Worm (Caenorhabditis elegans) whole organism, L4 larva: ENCODE data around the gene F38A5.22.
"Not testable (repeated sequence)": the region's sequence is repeated elsewhere in the genome, so short reads cannot be mapped to it uniquely, and the experiment has no call there.

Experiments used
- F49E8.2 ChIP-seq: sonication (generic microtip); optimal IDR thresholded peaks from 2 replicates; lab custom pipeline; 2016; ENCODE audit warnings: missing compliant biosample characterization, mild to moderate bottlenecking, missing genetic modification characterization, borderline replicate concordance
- T26A8.4 ChIP-seq: fragments of 200-800 bp; sonication (Bioruptor generic); IDR thresholded peaks from 2 replicates; pipeline ENCODE4 v1.3.6; 2022; ENCODE audit warnings: missing genetic modification characterization, missing compliant biosample characterization
- ZK337.2 ChIP-seq: fragments of 200-800 bp; sonication (Bioruptor generic); IDR thresholded peaks from 2 replicates; pipeline ENCODE4 v1.3.6; 2022; ENCODE audit warnings: missing genetic modification reagents, missing genetic modification characterization, missing compliant biosample characterization
- ZK546.5 ChIP-seq, 2 experiments: sonication (generic microtip); optimal IDR thresholded peaks; 2 replicates each; lab custom pipeline; 2017; ENCODE audit warnings: missing biosample characterization in 2 of 2, missing genetic modification characterization in 2 of 2
- aha-1 ChIP-seq: fragments of 150-350 bp; peaks from one replicate; lab custom pipeline; 2014; ENCODE audit warnings: missing biosample characterization, missing genetic modification characterization
- attf-4 ChIP-seq: sonication (generic microtip); optimal IDR thresholded peaks from 3 replicates; lab custom pipeline; 2017; ENCODE audit warnings: missing biosample characterization, missing genetic modification characterization
- ceh-28 ChIP-seq: fragments of 150-350 bp; optimal IDR thresholded peaks from 2 replicates; lab custom pipeline; 2014; ENCODE audit warnings: missing biosample characterization, missing genetic modification reagents, missing genetic modification characterization
- daf-16 ChIP-seq, 3 experiments: sonication (generic microtip); optimal IDR thresholded peaks; 2 replicates each; lab custom pipeline; 2016 to 2017; ENCODE audit warnings: missing genetic modification characterization in 3 of 3, missing genetic modification reagents in 3 of 3, mild to moderate bottlenecking in 2 of 3, missing compliant biosample characterization in 2 of 3, missing biosample characterization in 1 of 3, moderate library complexity in 1 of 3
- dmd-6 ChIP-seq: fragments of 200-800 bp; sonication (Bioruptor generic); IDR thresholded peaks from 2 replicates; pipeline ENCODE4 v1.3.6; 2022; ENCODE audit warnings: missing genetic modification reagents, missing genetic modification characterization, missing compliant biosample characterization
- dmd-9 ChIP-seq: fragments of 200-800 bp; sonication (Bioruptor generic); IDR thresholded peaks from 2 replicates; pipeline ENCODE4 v1.3.6; 2022; ENCODE audit warnings: missing genetic modification reagents, missing genetic modification characterization, missing compliant biosample characterization
- duxl-1 ChIP-seq: sonication (generic microtip); optimal IDR thresholded peaks from 2 replicates; lab custom pipeline; 2016; ENCODE audit warnings: mild to moderate bottlenecking, missing genetic modification characterization, moderate library complexity, missing compliant biosample characterization; ENCODE audit not compliant: poor library complexity
- dve-1 ChIP-seq: sonication (generic microtip); optimal IDR thresholded peaks from 2 replicates; lab custom pipeline; 2017; ENCODE audit warnings: antibody characterized with exemption, mild to moderate bottlenecking, missing genetic modification characterization, missing compliant biosample characterization; ENCODE audit not compliant: insufficient read depth
- hif-1 ChIP-seq, 2 experiments: sonication (generic microtip); optimal IDR thresholded peaks; 2 replicates each; lab custom pipeline; 2016 to 2017; ENCODE audit warnings: missing compliant biosample characterization in 2 of 2, missing genetic modification characterization in 2 of 2, missing genetic modification reagents in 2 of 2, missing genotype in 2 of 2, mild to moderate bottlenecking in 1 of 2
- hlh-11 ChIP-seq: fragments of 200-800 bp; sonication (Bioruptor generic); optimal IDR thresholded peaks from 2 replicates; lab custom pipeline; 2018; ENCODE audit warnings: mild to moderate bottlenecking, missing genetic modification characterization, missing compliant biosample characterization
- hmg-1.1 ChIP-seq: fragments of 200-800 bp; sonication (Bioruptor generic); IDR thresholded peaks from 2 replicates; pipeline ENCODE4 v1.3.6; 2022; ENCODE audit warnings: missing genetic modification reagents, missing genetic modification characterization, missing compliant biosample characterization
- lin-13 ChIP-seq: fragments of 150-350 bp; optimal IDR thresholded peaks from 2 replicates; lab custom pipeline; 2014; ENCODE audit warnings: missing biosample characterization, missing genetic modification reagents, missing genetic modification characterization
- lin-38 ChIP-seq: fragments of 200-800 bp; sonication (Bioruptor generic); IDR thresholded peaks from 2 replicates; pipeline ENCODE4 v1.3.6; 2022; ENCODE audit warnings: missing genetic modification reagents, missing genetic modification characterization, missing compliant biosample characterization
- mxl-3 ChIP-seq: fragments of 200-800 bp; sonication (Bioruptor generic); optimal IDR thresholded peaks from 2 replicates; lab custom pipeline; 2018; ENCODE audit warnings: mild to moderate bottlenecking, missing genetic modification characterization, missing compliant biosample characterization
- nhr-10 ChIP-seq: fragments of 150-350 bp; optimal IDR thresholded peaks from 2 replicates; lab custom pipeline; 2014; ENCODE audit warnings: missing biosample characterization, missing genetic modification characterization
- nhr-102 ChIP-seq: sonication (generic microtip); optimal IDR thresholded peaks from 2 replicates; lab custom pipeline; 2016; ENCODE audit warnings: mild to moderate bottlenecking, missing genetic modification characterization, moderate library complexity, missing compliant biosample characterization
- nhr-11 ChIP-seq: fragments of 150-350 bp; optimal IDR thresholded peaks from 2 replicates; lab custom pipeline; 2014; ENCODE audit warnings: missing biosample characterization, missing genetic modification characterization
- nhr-28 ChIP-seq: fragments of 150-350 bp; optimal IDR thresholded peaks from 2 replicates; lab custom pipeline; 2014; ENCODE audit warnings: missing biosample characterization, missing genetic modification characterization
- nhr-6 ChIP-seq: fragments of 150-350 bp; optimal IDR thresholded peaks from 2 replicates; lab custom pipeline; 2014; ENCODE audit warnings: missing biosample characterization, missing genetic modification characterization
- nhr-77 ChIP-seq: fragments of 150-350 bp; optimal IDR thresholded peaks from 2 replicates; lab custom pipeline; 2014; ENCODE audit warnings: missing biosample characterization, missing genetic modification characterization
- php-3 ChIP-seq: fragments of 200-800 bp; sonication (Bioruptor generic); IDR thresholded peaks from 2 replicates; pipeline ENCODE4 v1.3.6; 2022; ENCODE audit warnings: missing genetic modification reagents, missing genetic modification characterization, missing compliant biosample characterization
- pqm-1 ChIP-seq: sonication (generic microtip); optimal IDR thresholded peaks from 2 replicates; lab custom pipeline; 2017; ENCODE audit warnings: missing biosample characterization, missing genetic modification characterization
- sdz-12 ChIP-seq: fragments of 200-800 bp; sonication (Bioruptor generic); optimal IDR thresholded peaks from 2 replicates; lab custom pipeline; 2018; ENCODE audit warnings: mild to moderate bottlenecking, missing genetic modification characterization, missing compliant biosample characterization
- snpc-1.2 ChIP-seq: fragments of 200-800 bp; sonication (Bioruptor generic); IDR thresholded peaks from 2 replicates; pipeline ENCODE4 v1.3.6; 2022; ENCODE audit warnings: missing genetic modification reagents, missing genetic modification characterization, missing compliant biosample characterization
- tra-1 ChIP-seq: fragments of 200-800 bp; sonication (Bioruptor generic); IDR thresholded peaks from 2 replicates; pipeline ENCODE4 v1.3.6; 2022; ENCODE audit warnings: missing genetic modification reagents, missing genetic modification characterization, missing compliant biosample characterization
- ztf-7 ChIP-seq: fragments of 150-350 bp; optimal IDR thresholded peaks from 2 replicates; lab custom pipeline; 2014; ENCODE audit warnings: missing biosample characterization, missing genetic modification characterization

Gene F38A5.22

DNA sequence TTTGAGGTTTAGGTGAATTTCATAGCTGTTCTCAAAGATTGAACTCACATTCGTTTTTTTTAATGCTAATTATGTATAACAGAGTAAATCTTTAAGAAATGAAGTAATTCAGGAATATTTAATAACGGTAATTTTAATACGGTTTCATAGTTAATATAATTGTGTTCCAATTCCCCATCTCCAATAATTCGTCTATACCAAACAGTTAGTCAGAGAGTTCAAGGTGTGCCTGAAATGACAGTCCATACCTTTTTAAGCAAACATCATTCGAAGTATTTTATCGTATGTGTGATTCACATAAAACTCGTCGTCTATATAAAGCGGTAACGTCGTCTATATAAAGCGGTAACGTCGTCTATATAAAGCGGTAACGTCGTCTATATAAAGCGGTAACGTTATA, 3.0 kb upstream of the F38A5.22 start, which contains the start of gene nspb-5:
nspb-5 (plus strand) TSS at position 301 of the 400 bp plus-strand sequence.
- not testable (repeated sequence) for TF ChIP-seq nhr-102 (tag; lab: Kevin White, UChicago); hmg-1.1 (GFP tag; lab: Robert Waterston, UW); dve-1 (tag; lab: Kevin White, UChicago)

DNA sequence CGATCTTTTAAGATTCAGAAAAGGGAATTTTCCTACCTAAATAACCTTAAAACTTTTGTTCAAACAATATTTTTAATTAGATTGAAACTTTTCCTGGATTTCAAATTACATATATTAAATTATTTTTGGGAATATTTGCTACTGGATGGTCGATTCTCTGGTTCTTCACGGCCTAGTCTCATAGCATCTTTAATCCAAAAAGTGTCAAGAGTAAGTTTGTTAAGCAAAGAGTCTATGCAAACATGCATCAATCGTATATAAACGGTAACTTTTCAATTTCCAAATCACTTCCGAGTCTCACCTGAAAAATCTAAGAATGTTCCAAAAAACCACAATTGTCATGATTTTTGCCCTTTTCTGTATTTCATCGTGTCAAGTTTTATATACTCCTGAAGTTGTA, 2.2 kb upstream of the F38A5.22 start, which contains the start of gene nspb-4:
nspb-4 (plus strand) TSS at position 301 of the 400 bp plus-strand sequence.
- not testable (repeated sequence) for TF ChIP-seq T26A8.4; ztf-7; dmd-9 (GFP tag; lab: Robert Waterston, UW)

DNA sequence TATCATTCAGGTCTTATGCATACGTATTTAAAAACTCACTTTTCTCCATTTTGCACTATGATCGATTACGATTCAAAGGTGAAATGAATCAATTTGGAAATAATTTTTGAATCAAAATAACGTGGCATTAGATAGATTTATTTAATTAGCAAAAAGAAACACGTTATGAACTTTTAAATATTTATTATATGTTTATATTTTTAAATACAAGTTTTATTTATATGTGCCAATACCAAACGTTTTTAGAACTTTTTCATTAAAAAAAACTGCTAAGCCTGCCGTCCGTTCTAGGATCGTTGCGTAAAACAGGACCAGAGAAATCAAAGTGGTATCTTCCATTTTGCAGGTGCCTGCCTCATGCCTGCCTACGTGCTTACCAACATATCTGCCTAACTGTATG, 1.6 kb upstream of the F38A5.22 start, which contains the start of gene F38A5.6:
F38A5.6 (minus strand) TSS at position 101 of the 400 bp plus-strand sequence.
- no peak for TF ChIP-seq dmd-6 (GFP tag; lab: Robert Waterston, UW)
- TF ChIP-seq aha-1 = peak; percentile 22
- no peak for TF ChIP-seq sdz-12

DNA sequence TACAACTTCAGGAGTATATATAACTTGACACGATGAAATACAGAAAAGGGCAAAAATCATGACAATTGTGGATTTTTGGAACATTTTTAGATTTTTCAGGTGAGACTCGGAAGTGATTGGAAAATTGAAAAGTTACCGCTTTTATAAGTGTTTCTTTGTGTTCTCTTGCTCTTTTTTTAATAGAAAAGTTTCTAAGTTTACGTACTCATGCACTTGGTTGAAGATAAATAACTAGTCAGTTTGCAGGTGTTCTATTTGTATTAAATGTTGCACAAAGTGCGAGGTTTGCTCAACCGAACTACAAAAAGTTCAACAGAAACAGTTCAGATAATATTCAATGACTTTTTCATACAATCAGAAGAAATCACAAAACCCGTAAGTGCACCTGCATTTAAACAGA, 869 bp downstream of the F38A5.22 start, which contains the start of gene nspb-3:
nspb-3 (minus strand) TSS at position 101 of the 400 bp plus-strand sequence.
- TF ChIP-seq dve-1 (tag; lab: Kevin White, UChicago); ztf-7; nhr-28 (tag; lab: Kevin White, UChicago): not testable (repeated sequence)

DNA sequence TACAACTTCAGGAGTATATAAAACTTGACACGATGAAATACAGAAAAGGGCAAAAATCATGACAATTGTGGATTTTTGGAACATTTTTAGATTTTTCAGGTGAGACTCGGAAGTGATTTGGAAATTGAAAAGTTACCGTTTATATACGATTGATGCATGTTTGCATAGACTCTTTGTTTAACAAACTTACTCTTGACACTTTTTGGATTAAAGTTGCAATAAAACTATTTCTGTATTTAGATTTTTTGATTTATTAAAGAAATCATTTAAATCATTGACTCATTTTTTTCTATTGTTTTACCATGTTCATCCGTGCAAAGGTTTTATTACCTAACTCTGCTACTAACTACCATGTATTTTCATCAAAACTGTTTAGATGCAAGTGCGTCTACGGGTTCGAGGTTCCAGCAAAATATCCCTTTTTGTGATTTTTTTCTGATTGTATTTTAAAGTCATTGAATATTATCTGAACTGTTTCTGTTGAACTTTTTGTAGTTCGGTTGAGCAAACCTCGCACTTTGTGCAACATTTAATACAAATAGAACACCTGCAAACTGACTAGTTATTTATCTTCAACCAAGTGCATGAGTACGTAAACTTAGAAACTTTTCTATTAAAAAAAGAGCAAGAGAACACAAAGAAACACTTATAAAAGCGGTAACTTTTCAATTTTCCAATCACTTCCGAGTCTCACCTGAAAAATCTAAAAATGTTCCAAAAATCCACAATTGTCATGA, 4.6 kb downstream of the F38A5.22 start, which contains the start of the genes nspb-1 and nspb-2:
nspb-1 (minus strand) TSS at position 101 of the 737 bp plus-strand sequence.
nspb-2 (plus strand) TSS at position 687 of the 737 bp plus-strand sequence.
- not testable (repeated sequence) for TF ChIP-seq ZK337.2 (GFP tag; lab: Robert Waterston, UW); ZK546.5 (tag; optimal IDR thresholded peaks at IDR 0.05; lab: Kevin White, UChicago); dve-1 (tag; lab: Kevin White, UChicago)

DNA sequence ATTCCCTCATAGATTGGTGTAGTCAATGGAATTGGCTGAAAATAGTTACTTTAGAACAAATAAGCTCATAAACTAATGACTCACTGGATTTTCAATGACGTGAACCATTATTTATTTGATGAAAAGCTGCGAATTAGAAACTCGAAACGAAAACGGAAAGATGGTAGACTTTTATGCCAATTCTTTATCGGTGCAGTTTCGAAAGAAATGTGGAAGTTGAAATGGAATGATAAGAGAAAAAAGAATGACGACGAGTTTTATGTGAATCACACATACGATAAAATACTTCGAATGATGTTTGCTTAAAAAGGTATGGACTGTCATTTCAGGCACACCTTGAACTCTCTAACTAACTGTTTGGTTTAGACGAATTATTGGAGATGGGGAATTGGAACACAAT, 5.7 kb downstream of the F38A5.22 start, which contains the start of the genes lec-11 and irld-7:
lec-11 (minus strand) TSS at position 126 of the 400 bp plus-strand sequence.
irld-7 (plus strand) TSS at position 332 of the 400 bp plus-strand sequence.
- TF ChIP-seq dmd-6 (GFP tag; lab: Robert Waterston, UW) (peak; percentile 73), pqm-1 (tag; lab: Kevin White, UChicago) (peak; percentile 80), daf-16 (GFP tag; optimal IDR thresholded peaks at IDR 0.05; lab: Kevin White, UChicago) (no peak), daf-16 (tag; optimal IDR thresholded peaks at IDR 0.05; lab: Kevin White, UChicago) (peak; percentile 33), php-3 (GFP tag; lab: Robert Waterston, UW) (peak; percentile 65), F49E8.2 (tag; lab: Kevin White, UChicago) (no peak), nhr-28 (tag; lab: Kevin White, UChicago) (peak; percentile 50), ceh-28 (tag; lab: Kevin White, UChicago) (no peak)

DNA sequence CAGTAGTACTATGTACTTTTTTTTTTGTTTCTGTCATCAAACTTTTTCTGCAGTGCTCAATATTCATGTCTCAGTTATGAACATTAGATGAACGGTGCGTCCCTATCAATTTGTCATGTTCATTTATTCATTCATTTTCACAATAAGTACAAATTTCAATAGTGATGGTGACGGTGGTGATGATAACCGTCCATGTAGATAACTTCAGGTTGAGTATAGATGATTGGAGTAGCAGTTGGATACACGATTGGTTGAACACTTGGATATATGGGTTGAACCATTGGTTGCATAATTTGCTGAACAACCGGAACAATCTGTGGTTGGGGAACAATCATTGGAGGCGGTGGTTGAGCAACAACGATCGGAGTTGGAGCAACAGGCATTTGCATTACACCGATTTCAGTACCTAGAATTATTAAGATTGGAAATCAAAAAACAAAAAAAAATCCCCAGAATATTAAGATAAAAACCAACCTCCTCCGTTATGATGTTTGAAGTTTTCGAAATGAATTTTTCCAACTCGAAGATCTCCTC, 7.6 kb downstream of the F38A5.22 start:
- TF ChIP-seq lin-38 (0 out of 2 replicates have a peak, but pooled peaks have one; percentile 14), attf-4 (tag; lab: Kevin White, UChicago) (no peak), snpc-1.2 (GFP tag; lab: Robert Waterston, UW) (peak; percentile 51; the same call in 1 of the 2 replicates)

DNA sequence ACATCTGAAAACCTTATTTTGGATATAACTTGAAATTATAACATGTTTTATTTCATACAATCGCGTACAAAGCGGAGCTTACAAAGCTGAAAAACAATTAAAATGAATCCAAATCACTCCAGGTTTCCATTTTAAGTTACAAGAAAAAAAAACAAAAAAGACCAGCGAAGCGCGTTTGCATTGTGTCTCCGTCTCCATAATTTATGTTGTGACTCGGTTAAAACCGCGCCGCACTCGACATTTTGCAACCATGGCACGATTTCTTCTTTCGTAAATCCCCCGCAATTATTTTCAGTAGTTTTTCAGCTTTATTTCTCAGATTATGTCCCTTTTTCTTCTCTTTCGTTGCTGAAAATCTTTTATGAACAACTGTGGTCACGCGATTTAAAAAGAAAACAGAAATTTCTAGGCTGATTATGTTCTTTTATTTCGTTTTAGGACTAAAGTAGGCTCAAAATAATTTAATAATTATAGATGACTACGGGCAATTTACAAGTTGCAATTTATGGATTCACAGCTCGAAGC, 10.3 kb downstream of the F38A5.22 start, which contains the start of the genes F38A5.2 and dnj-11:
F38A5.2 (minus strand) TSS at position 4 of the 525 bp plus-strand sequence.
dnj-11 (plus strand) TSS at position 475 of the 525 bp plus-strand sequence.
- no peak for TF ChIP-seq mxl-3
- TF ChIP-seq nhr-28 (tag; lab: Kevin White, UChicago) = peak; percentile 59
- 0 out of 2 replicates have a peak, but pooled peaks have one; percentile 12 for TF ChIP-seq tra-1 (GFP tag; lab: Robert Waterston, UW)
- peak; percentile 83 for TF ChIP-seq dve-1 (tag; lab: Kevin White, UChicago)
- no peak for TF ChIP-seq nhr-10 (tag; lab: Kevin White, UChicago)
- TF ChIP-seq F49E8.2 (tag; lab: Kevin White, UChicago) = no peak
- TF ChIP-seq hlh-11 (tag; lab: Kevin White, UChicago) = peak; percentile 58
- TF ChIP-seq nhr-6 (tag; lab: Kevin White, UChicago) = peak; percentile 82
- TF ChIP-seq dmd-9 (GFP tag; lab: Robert Waterston, UW) = no peak
- peak; percentile 34; the same call in 1 of the 2 replicates for TF ChIP-seq dmd-6 (GFP tag; lab: Robert Waterston, UW)
- peak in 1 of 2 experiments; percentile 55 for TF ChIP-seq hif-1 (tag; optimal IDR thresholded peaks at IDR 0.05; lab: Kevin White, UChicago)
- peak; percentile 26 for TF ChIP-seq duxl-1 (tag; lab: Kevin White, UChicago)
- TF ChIP-seq nhr-11 = peak; percentile 50
- peak; percentile 67 for TF ChIP-seq nhr-77 (tag; lab: Kevin White, UChicago)
- peak; percentile 50 for TF ChIP-seq lin-13 (GFP tag; lab: Kevin White, UChicago)
